Fruit fly (Drosophila melanogaster) S2 (cell line): ENCODE results near the gene CG11345.

ENCODE experiments used
- CG8478 ChIP-seq: fragments of >200 bp; optimal IDR thresholded peaks from 2 replicates; lab custom pipeline; 2018
- CTCF ChIP-seq, 2 experiments: fragments of >200 bp; optimal IDR thresholded peaks; 2 replicates each; lab custom pipeline; 2018

The CG11345 gene

DNA sequence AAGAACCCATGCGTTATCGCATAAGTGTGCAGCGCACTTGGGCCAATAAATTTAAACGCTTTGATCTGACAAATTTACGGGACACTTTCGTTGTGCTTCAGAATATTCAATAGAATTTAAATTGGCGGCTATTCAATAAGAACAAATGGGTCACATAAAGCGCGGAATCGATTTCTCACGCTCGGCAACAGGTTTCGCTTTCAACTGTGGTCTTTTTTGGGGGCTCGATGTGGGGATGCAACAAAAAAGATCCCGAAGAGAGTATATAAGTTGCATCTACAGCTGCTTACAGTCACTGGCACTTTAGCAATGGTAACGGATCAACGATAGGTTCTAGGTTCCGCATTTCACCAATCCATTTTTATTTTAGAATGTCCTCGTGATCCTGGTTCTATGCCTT, 14.8 kb upstream of the CG11345 start, which contains the start of gene CG11349:
Gene CG11349 (plus strand): TSS at position 301 of the 400 bp plus-strand sequence.
- TF ChIP-seq CG8478 (lab: Kevin White, UChicago) (no peak), CTCF (optimal IDR thresholded peaks at IDR 0.05; lab: Kevin White, UChicago) (no peak)

DNA sequence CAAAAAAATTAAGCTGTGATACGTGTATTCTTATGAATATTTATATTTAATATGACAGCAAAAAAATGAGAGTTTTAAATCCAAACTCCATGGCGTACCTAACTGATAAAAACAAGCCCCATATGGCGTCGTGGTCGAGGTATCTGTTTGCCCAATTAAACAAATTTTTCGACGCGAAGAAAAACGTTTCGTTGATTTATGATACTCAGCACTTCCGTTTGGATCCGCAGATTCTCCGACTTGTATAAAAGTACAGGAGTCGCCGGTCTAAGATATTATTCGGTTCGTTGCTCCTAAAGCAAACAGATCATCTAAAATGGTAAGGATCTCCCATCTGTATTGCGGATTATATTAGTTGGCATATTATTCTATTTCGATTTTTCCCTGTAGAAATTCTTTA, 13.5 kb upstream of the CG11345 start, which contains the start of gene CG32248:
Gene CG32248 (plus strand): TSS at position 301 of the 400 bp plus-strand sequence.
- TF ChIP-seq CTCF (optimal IDR thresholded peaks at IDR 0.05; lab: Kevin White, UChicago) (no peak), CG8478 (lab: Kevin White, UChicago) (no peak)

DNA sequence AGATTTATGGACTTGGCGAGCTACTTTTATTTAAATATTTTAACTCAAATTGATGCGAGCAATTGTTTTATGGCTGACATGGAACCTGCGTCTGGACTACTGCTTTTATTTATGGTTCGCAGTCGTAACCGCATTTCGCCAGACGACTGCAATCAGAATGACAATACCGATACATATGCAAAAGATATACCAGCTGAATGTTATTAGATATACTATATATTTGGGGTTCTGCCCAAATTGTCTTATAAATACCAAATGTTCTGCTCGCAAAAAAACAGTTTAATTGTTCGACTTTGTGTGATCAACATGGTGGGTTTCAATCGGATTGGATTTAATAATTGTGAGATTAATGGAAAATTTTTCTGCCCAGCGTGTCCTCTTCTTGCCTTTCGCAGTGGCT, 11.7 kb upstream of the CG11345 start, which contains the start of gene CG32249:
Gene CG32249 (plus strand): TSS at position 301 of the 400 bp plus-strand sequence.
- TF ChIP-seq CG8478 (lab: Kevin White, UChicago): no peak
- no peak for TF ChIP-seq CTCF (optimal IDR thresholded peaks at IDR 0.05; lab: Kevin White, UChicago)

DNA sequence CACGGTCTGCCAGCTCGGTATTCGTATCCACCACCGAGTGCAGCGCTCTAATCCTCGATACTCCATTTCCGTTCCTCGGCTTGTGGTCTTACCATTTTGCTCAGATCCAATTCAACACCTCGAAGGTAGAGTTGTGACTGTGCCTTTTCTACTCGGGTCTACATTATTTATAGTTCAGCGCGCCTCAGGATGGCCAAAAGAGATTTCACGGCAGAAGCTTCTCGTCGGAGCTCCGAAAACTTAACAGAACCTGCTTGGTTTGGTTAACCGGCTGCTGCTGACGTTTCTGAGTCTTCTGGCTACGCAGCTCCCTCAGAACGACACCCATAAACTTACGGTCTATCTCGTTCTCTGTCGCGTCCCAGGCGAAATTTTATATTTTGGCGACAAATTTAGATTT, 8.6 kb upstream of the CG11345 start, which contains the start of gene CG32241:
Gene CG32241 (minus strand): TSS at position 101 of the 400 bp plus-strand sequence.
- TF ChIP-seq CG8478 (lab: Kevin White, UChicago) (no peak), CTCF (optimal IDR thresholded peaks at IDR 0.05; lab: Kevin White, UChicago) (no peak)

DNA sequence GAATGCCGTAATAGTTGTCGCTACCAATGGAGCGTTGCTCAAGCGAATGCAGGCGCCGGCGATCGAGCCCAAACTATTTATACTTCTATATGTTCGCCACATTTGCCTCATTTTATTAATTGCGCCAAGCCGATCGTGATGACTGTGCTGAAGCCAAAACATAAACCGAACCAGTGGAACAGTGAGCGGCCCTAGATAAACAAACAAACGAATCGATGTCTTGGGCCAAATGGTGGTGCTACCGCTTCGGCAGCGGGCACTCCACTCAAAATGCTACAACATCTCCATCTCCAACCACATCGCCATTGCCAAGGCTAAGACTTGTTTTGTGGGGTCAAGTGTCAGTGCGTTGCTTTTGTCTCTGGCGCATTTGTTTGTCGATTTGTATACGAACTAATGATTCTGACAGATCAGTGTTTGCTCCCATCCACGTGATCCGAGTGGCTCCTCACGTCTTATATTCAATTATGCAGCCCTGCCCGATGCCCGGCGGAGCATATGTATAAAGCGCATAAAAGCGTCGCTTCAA, 5.9 kb upstream of the CG11345 start, which contains the start of gene CG15024:
Gene CG15024 (minus strand): TSS at position 51 of the 529 bp plus-strand sequence.
- TF ChIP-seq CG8478 (lab: Kevin White, UChicago): no peak
- no peak for TF ChIP-seq CTCF (optimal IDR thresholded peaks at IDR 0.05; lab: Kevin White, UChicago)

DNA sequence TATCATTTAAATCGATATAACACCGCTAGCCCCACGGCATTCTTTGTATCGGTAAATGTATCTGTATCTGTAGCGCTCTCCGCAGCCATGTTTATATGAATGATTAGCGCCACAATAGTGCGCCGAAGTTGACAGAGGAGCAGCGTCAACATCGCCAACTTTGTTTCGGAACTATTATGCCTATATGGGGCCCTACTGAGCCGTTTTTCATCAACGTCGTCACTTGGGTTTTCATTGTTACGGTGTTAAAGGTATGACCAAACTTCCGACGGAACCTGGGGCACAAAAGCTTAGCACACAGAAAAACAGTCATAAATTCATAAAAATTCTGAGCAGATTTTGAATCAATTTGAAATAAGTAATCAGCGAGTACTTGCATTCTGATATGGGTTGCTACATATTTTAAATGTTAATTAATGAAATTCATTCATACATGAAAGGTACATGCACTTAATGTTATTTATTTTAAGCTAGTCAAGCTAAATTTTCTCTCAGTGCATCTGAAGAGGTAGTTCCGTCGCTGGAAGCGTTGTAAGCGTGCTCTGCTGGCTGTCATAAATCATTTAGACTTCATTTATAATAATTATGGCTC, 3.6 kb upstream of the CG11345 start, which contains the start of gene CG15023:
Gene CG15023 (minus strand): TSS at position 51 of the 592 bp plus-strand sequence.
- no peak for TF ChIP-seq CG8478 (lab: Kevin White, UChicago)
- no peak for TF ChIP-seq CTCF (optimal IDR thresholded peaks at IDR 0.05; lab: Kevin White, UChicago)

DNA sequence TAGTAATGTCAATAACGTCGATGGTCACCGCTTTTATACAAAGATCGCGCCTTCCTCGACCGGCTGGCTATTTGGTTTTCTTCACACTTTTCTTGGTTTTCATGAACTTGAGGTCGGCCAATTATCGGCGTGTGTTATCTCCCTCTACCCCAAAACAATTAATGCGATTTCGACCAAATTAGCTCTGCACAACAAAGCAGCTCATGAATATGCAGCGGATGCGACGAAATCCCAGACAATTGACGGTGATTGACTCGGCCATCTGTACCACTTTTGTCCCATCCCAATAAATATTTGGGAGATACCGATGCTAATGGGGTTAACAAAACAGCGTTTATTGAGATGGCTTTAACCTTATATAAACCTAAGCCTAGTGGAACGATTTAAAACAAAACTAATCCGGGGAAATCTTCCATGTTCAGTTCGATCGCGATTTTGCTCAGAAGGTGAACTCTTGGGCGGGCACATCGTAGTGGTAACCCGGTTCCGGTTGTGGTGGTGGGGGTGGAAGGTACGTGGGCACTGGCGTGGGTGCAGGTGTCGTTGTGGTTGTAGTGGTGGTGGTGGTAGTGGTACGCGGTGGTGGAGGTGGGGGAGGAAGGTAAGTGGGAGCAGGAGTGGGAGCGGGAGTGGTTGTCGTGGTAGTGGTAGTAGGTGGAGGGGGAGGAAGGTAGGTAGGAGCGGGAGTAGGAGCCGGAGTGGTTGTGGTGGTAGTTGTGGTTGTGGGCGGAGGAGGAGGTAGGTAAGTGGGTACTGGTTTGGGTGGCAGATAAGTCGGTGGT, 2.5 kb upstream of the CG11345 start, which contains the start of gene CG15022:
Gene CG15022 (minus strand): TSS at position 11 of the 782 bp plus-strand sequence.
- TF ChIP-seq CTCF (optimal IDR thresholded peaks at IDR 0.05; lab: Kevin White, UChicago) (no peak), CG8478 (lab: Kevin White, UChicago) (no peak)

DNA sequence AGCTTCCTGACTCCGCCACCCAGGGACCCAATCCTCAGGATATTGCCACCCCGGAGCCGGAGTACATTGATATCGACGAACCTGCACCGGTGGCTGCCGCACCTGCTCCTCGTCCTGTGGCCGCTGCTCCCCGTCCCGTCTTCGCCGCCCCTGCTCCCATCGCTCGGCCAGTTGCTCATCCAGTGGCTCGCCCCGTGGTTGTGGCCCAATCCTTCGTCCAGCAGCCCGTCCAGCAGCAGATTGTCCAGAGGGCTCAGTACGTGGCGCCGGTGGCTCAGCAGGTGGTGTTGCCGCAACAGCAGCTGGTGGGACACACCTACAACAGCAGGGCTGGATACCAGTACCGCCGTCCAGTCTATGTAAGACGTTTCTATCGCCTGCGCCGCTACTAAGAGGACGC, 10.7 kb downstream of the CG11345 start:
- TF ChIP-seq CTCF (optimal IDR thresholded peaks at IDR 0.05; lab: Kevin White, UChicago) (no peak), CG8478 (lab: Kevin White, UChicago) (no peak)

DNA sequence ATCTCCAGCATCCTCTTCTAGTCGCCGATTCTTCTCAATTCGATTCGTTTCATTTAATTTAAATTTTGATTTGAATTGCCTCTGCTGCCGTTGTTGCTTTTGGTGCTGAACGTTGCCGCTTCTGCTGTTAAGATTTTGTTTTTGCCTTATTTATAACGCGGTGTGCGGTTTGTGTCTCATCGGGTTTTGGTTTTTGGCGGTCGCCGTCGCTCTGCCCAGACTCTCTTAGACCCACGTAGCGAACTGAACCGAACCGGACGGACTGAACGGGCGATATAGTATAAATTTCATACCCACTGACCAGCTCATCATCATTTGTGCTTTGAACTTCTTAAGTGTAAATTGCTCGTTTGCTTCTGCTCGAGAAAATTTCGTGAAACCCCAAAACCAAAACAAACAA, 11.7 kb downstream of the CG11345 start, which contains the start of gene CG12607:
Gene CG12607 (plus strand): TSS at position 301 of the 400 bp plus-strand sequence.
- TF ChIP-seq CG8478 (lab: Kevin White, UChicago) (no peak), CTCF (optimal IDR thresholded peaks at IDR 0.05; lab: Kevin White, UChicago) (no peak)

DNA sequence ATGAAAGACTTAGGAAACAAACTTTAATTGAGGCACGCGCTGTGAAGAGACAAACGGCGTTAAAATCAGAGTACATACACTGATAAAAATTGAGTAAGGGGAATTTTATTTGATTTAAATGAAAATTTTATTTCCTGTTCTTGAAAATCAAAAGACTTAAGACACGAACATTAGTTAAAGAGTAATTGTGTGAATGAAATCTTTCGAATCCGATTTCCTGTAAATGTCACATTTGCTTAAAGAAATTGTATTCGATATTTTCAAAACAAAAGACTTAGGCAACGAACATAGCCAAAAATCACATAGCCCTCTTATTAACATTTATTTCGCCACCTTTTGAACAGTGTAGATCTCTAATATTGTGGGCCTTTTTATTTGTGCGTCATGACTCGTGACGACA, 12.1 kb downstream of the CG11345 start:
- TF ChIP-seq CTCF (optimal IDR thresholded peaks at IDR 0.05; lab: Kevin White, UChicago): no peak
- no peak for TF ChIP-seq CG8478 (lab: Kevin White, UChicago)

DNA sequence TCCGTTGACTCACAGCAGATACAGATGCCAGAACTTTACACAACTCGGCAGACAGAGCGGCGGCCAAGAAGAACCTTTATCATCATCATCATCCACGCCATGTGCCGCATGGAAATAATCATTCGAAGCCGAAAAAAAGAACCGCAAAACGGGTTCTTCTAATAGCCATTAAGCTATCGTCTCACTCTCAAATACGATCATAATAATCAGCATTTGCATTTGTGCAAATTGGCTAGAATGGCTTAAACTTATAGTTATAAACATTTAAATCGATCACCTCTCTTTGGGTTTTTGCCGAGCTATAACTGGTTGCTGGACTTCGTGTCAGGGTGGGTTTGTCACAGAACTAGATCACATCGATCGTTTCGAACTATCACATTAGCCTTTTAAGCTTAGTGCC, 15.8 kb downstream of the CG11345 start:
- TF ChIP-seq CG8478 (lab: Kevin White, UChicago) (no peak), CTCF (optimal IDR thresholded peaks at IDR 0.05; lab: Kevin White, UChicago) (no peak)

DNA sequence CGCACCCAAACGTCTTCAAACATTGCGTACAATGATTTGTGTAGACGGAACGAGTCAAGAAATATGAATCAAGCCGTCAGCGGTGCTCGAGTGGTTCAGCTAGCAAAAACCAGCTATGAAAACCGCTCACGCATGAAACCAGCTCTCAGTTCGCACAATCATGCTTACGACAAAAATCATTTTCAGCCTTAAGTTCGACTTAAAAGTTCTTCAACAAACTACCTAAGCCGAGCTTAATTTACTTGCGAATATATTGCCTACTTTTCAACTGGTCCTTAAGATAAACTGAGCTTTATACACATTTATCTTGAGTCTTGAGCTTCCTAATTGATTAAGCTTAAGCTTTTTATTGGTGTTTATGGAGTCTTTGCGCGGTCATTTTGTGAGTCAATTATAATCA, 17.8 kb downstream of the CG11345 start:
- no peak for TF ChIP-seq CG8478 (lab: Kevin White, UChicago)
- no peak for TF ChIP-seq CTCF (optimal IDR thresholded peaks at IDR 0.05; lab: Kevin White, UChicago)

DNA sequence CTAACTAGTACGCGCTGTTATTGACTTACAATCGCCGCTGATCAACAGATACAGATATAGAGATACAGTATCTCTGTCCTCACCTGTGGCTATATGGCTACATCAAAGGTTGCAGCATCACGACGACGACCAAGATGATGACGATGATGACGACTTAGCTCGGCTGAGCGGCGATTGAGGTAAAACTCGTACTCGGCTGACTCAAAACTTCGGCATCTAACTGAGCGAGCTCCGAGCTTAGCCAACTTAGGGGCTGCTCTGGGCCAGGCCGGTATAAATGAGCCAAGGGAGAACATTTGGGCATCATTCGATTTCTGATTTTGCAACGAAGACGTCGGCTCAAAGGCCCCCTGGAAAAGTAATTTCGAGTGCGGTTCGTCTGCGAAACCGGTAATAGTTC, 21.5 kb downstream of the CG11345 start, which contains the start of gene CG15021:
Gene CG15021 (plus strand): TSS at position 301 of the 400 bp plus-strand sequence.
- TF ChIP-seq CTCF (optimal IDR thresholded peaks at IDR 0.05; lab: Kevin White, UChicago): no peak
- TF ChIP-seq CG8478 (lab: Kevin White, UChicago): no peak

DNA sequence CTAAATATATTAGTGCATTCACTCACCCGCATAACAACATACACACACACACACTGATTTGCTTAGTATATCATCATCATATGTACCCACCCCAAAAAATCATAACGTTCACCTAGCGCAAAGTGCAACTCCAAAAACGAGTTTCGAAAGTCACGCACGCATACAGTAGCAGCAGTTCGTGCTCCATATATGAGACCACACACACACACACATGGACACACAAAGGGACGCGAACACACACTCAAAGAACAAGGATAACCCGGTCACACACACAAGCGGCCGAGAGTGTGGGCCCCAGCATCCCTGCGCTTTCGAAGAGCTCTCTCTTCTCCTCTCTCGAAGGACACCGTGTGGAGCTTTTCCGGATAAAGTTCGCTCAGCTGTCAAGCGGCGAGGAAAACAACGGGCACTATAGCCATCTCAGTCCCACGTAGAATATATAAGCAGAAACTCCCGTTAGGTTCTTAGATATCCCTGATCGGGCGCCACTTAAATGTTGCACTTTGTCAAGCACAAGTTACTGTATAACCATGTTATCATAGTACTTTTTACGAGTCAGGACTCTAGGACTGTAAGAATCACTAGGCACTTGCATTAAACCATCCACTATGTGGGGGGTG, 26.7 kb downstream of the CG11345 start:
- TF ChIP-seq CG8478 (lab: Kevin White, UChicago) (no peak), CTCF (optimal IDR thresholded peaks at IDR 0.05; lab: Kevin White, UChicago) (no peak)
